Fruit fly (Drosophila melanogaster) S2 (cell line): ENCODE results near the gene NdufA3.

ENCODE experiments used
- CG8478 ChIP-seq: fragments of >200 bp; optimal IDR thresholded peaks from 2 replicates; lab custom pipeline; 2018
- CTCF ChIP-seq, 2 experiments: fragments of >200 bp; optimal IDR thresholded peaks; 2 replicates each; lab custom pipeline; 2018

Gene NdufA3

dm6 chrX:9134241-9134849, 25.5 kb downstream of the NdufA3 start:
- no peak for TF ChIP-seq CTCF (optimal IDR thresholded peaks at IDR 0.05; lab: Kevin White, UChicago)
- TF ChIP-seq CG8478 (lab: Kevin White, UChicago): no peak

DNA sequence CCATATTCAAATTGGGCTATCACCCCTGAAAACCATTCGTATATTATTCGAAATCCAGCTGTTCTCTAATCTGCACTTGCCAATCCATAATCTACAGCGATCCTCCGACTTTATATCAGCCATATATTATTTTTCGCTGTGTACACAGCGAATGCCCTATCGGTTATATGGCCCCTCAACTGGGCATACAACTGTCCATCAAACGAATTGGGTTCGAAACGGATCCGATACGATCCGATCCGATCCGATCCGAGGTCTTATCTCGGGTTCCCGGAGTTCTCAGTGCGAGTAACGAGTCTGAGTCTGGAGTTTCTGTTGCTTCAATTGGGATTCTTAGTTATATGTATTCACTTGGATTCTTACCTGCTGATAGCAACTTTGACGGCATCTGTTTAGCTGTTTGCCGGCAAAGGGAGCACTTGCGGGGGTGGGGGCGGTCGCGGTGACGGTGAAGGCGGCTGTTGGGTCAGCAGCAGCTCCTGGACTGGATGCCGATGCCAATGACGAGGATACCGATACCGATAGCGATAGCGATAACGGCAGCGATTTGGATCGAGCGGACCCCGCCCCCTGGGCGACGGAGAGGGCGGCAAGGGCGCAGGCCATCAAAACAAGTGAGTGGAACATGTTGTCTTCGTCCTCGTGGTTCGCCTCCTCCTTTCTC, 26.1 kb downstream of the NdufA3 start:
- TF ChIP-seq CG8478 (lab: Kevin White, UChicago) (no peak), CTCF (optimal IDR thresholded peaks at IDR 0.05; lab: Kevin White, UChicago) (no peak)

dm6 chrX:9132589-9133237, 27.1 kb downstream of the NdufA3 start:
- no peak for TF ChIP-seq CG8478 (lab: Kevin White, UChicago)
- TF ChIP-seq CTCF (optimal IDR thresholded peaks at IDR 0.05; lab: Kevin White, UChicago): no peak

- TF ChIP-seq CTCF (optimal IDR thresholded peaks at IDR 0.05; lab: Kevin White, UChicago): no peak
- no peak for TF ChIP-seq CG8478 (lab: Kevin White, UChicago)
These were observed 28.3 kb downstream of the NdufA3 start for dm6 chrX:9131523-9131922.

dm6 chrX:9130243-9130642, 29.6 kb downstream of the NdufA3 start:
- TF ChIP-seq CTCF (optimal IDR thresholded peaks at IDR 0.05; lab: Kevin White, UChicago) (no peak), CG8478 (lab: Kevin White, UChicago) (no peak)

- TF ChIP-seq CG8478 (lab: Kevin White, UChicago): no peak
- TF ChIP-seq CTCF (optimal IDR thresholded peaks at IDR 0.05; lab: Kevin White, UChicago): no peak
These were observed 30.4 kb downstream of the NdufA3 start for dm6 chrX:9129436-9129835.

DNA sequence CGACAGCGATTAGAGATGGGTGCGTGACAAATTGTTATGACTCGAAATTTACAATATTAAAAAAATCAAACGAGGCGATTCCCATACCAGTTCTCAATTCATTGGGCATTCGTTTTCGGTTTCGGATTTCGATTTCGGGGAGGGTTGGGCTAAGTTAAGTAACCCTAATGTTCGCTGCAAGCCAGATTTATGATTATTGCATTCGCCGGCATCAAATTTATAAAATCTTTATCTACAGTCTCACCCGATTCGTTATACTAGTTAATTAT, 31.9 kb downstream of the NdufA3 start:
- no peak for TF ChIP-seq CTCF (optimal IDR thresholded peaks at IDR 0.05; lab: Kevin White, UChicago)
- no peak for TF ChIP-seq CG8478 (lab: Kevin White, UChicago)

DNA sequence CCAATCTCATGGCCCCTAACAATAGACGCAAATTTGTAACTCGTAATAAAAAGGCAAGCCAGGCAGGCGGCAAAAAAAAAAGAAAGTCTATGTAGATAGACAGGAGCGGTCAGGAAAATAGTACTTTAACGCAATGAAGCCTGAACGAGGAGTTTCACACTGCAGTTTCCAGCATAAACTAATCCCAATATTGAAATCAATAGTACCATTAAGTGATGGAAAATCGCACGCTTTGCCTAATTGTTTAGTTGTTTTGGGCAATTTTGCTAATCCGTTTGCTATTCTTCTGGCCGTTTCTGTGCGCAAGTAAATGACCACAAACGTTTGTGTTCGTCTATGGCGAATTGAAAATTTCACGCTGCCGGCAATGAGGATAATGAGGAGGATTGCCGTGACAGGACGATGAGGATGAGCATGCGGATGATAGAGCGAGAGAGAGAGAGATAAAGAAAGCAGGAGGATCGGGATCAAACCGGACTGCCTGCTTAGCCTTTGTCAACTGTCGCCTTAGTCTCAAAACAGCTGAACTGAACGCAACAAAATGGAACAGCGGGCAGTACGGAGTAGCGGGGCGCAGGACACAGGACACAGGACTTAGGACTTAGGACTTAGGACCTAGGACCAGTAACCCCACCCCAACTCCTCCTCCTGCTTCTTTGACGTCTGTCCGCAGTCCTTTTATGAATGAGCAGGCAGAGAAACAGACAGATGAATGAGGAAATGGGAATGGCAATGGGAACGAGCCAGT, 32.4 kb downstream of the NdufA3 start:
- TF ChIP-seq CTCF (optimal IDR thresholded peaks at IDR 0.05; lab: Kevin White, UChicago) (no peak), CG8478 (lab: Kevin White, UChicago) (no peak)

DNA sequence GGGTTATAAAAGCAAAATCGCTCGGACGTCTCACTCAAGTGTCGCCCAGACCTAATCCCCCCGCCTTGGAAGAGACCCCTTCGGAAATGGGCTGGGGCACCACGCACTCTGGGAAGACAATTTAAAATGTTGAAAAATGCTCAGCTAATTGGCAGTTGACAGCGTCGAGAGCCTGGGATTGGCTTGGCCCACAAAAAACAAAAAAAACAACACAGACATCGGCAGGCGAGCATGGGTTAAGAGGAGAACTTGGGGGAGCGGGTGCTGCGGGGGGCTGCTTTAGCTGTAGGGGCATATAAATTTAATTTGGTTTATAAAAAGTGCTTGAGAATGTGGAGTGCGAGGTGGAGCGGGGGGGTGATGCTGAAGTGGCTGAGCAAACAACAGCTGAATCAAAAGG, 37.4 kb downstream of the NdufA3 start:
- TF ChIP-seq CG8478 (lab: Kevin White, UChicago): no peak
- TF ChIP-seq CTCF (optimal IDR thresholded peaks at IDR 0.05; lab: Kevin White, UChicago): no peak

dm6 chrX:9120828-9121754, 38.8 kb downstream of the NdufA3 start:
- TF ChIP-seq CG8478 (lab: Kevin White, UChicago) (no peak), CTCF (optimal IDR thresholded peaks at IDR 0.05; lab: Kevin White, UChicago) (no peak)

DNA sequence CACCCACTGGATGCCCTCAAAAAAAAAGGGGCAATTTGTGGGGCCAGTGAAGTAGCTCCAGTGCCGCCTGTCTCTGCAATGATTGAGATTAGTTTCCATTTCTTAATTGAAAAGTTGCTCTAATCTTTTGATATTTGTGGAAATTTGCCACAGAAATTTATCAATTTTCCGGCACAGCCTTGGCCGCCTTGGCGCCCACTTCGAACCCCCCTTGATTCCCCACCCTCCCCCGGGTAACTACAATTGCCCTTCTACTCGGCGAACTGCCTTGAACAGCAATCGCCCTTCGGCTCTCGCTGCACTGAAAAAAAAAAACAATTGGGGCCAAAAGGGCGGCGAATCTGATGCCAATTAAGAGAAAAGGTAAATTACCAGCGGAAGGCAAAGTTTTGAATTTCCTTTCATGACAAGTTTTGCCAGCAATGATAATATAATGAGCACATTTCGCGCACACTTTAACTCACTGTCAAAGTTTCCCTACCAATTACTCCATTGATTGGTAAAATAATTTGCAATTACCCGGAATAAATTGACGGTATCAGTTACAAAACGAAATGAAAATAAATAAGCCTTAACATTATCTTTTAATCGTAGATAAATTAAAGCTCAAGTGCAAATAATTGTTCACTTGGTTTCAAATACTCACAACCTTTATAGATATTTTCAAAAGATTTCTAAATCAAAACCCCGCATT, 40.0 kb downstream of the NdufA3 start:
- TF ChIP-seq CG8478 (lab: Kevin White, UChicago) (no peak), CTCF (optimal IDR thresholded peaks at IDR 0.05; lab: Kevin White, UChicago) (no peak)

DNA sequence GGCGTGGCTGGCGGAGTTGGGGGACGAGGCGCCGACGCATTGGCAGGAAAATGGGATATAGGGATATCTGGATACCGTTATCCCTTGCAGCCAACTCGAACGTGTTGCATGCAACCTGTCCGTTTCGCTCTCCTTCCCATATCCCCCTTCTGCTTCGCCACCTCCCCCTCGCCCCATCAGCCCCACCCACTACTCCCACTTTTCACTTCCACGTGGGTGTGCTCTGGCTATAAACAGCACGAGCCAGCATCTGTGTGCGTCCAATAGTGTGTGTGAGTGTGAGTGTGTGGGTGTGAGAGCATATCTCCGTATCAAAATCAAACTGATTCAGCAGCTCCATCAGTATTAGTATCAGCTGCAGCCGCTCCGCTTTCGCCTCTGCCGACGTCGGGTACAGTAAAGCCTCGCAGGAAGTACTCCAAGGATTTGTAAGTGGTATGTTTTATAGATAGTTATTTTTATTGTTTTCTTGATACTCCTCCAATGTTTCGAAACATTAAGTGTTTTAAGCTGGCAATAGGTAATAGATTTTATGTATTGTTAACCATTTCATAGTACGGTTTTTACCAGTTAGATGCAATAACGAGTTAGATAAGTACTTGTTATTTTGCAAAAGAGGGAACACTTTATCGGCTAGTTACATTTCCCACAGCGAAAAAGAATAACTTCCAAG, 40.8 kb downstream of the NdufA3 start:
- TF ChIP-seq CG8478 (lab: Kevin White, UChicago) (no peak), CTCF (optimal IDR thresholded peaks at IDR 0.05; lab: Kevin White, UChicago) (no peak)

dm6 chrX:9117831-9118230, 42.0 kb downstream of the NdufA3 start:
- TF ChIP-seq CG8478 (lab: Kevin White, UChicago) (no peak), CTCF (optimal IDR thresholded peaks at IDR 0.05; lab: Kevin White, UChicago) (no peak)
